Fruit fly (Drosophila melanogaster) whole organism, embryonic: Measurements from ENCODE around the gene Lcp65Ac.
A peak's percentile ranks its signal among the peaks of the same experiment; 100 is the strongest.

Source experiments
- Abd-B ChIP-seq: fragments of 200-800 bp; sonication (Bioruptor generic); optimal IDR thresholded peaks from 2 replicates; lab custom pipeline; 2018; ENCODE audit warnings: missing biosample characterization, mild to moderate bottlenecking, missing genetic modification characterization, moderate library complexity
- Atf6 ChIP-seq: fragments of 200-800 bp; sonication (Bioruptor generic); IDR thresholded peaks from 2 replicates; pipeline ENCODE4 v1.3.6; 2022; ENCODE audit warnings: missing biosample characterization, missing genetic modification characterization
- B-H2 ChIP-seq: fragments of 200-800 bp; sonication (Bioruptor generic); optimal IDR thresholded peaks from 2 replicates; lab custom pipeline; 2018; ENCODE audit warnings: missing biosample characterization, mild to moderate bottlenecking, missing genetic modification characterization
- Blimp-1 ChIP-seq: fragments of 200-800 bp; sonication (Bioruptor generic); optimal IDR thresholded peaks from 3 replicates; lab custom pipeline; 2018; ENCODE audit warnings: missing biosample characterization, missing genetic modification characterization, mild to moderate bottlenecking, moderate library complexity, missing genetic modification reagents
- CG1024 ChIP-seq: fragments of 200-800 bp; sonication (Bioruptor generic); IDR thresholded peaks from 2 replicates; pipeline ENCODE4 v1.3.6; 2022; ENCODE audit warnings: missing biosample characterization, missing genetic modification characterization
- CG10274 ChIP-seq: fragments of 200-800 bp; sonication (Bioruptor generic); optimal IDR thresholded peaks from 3 replicates; lab custom pipeline; 2017; ENCODE audit warnings: missing biosample characterization, mild to moderate bottlenecking, missing genetic modification characterization
- CG10543 ChIP-seq: fragments of 200-800 bp; sonication (Bioruptor generic); optimal IDR thresholded peaks from 3 replicates; lab custom pipeline; 2017; ENCODE audit warnings: missing biosample characterization, mild to moderate bottlenecking, missing genetic modification characterization, moderate library complexity
- CG12391 ChIP-seq: fragments of 200-800 bp; sonication (Bioruptor generic); optimal IDR thresholded peaks from 3 replicates; lab custom pipeline; 2018; ENCODE audit warnings: missing biosample characterization, mild to moderate bottlenecking, missing genetic modification characterization, moderate library complexity
- CG14014 ChIP-seq: fragments of 200-800 bp; sonication (Bioruptor generic); IDR thresholded peaks from 2 replicates; pipeline ENCODE4 v1.3.6; 2022; ENCODE audit warnings: missing biosample characterization, missing genetic modification characterization
- CG1603 ChIP-seq: fragments of 200-800 bp; sonication (Bioruptor generic); optimal IDR thresholded peaks from 2 replicates; lab custom pipeline; 2019; ENCODE audit warnings: missing biosample characterization, mild to moderate bottlenecking, missing genetic modification characterization, moderate library complexity
- CG17328 ChIP-seq: fragments of 200-800 bp; sonication (Bioruptor generic); IDR thresholded peaks from 2 replicates; pipeline ENCODE4 v1.3.6; 2022; ENCODE audit warnings: missing biosample characterization, missing genetic modification characterization
- CG1832 ChIP-seq: fragments of 200-800 bp; sonication (Bioruptor generic); optimal IDR thresholded peaks from 2 replicates; lab custom pipeline; 2017; ENCODE audit warnings: missing biosample characterization, mild to moderate bottlenecking, missing genetic modification characterization, inconsistent platforms
- CG2199 ChIP-seq: fragments of 200-800 bp; sonication (Bioruptor generic); IDR thresholded peaks from 3 replicates; pipeline ENCODE4 v1.3.6; 2022; ENCODE audit warnings: missing biosample characterization, missing genetic modification characterization
- CG4617 ChIP-seq: fragments of 200-800 bp; sonication (Bioruptor generic); optimal IDR thresholded peaks from 3 replicates; lab custom pipeline; 2016; ENCODE audit warnings: missing biosample characterization, missing genetic modification characterization, borderline replicate concordance
- CG4820 ChIP-seq: fragments of 200-800 bp; sonication (Bioruptor generic); optimal IDR thresholded peaks from 3 replicates; lab custom pipeline; 2016; ENCODE audit warnings: missing biosample characterization, missing genetic modification characterization
- CG8281 ChIP-seq: fragments of 200-800 bp; sonication (Bioruptor generic); optimal IDR thresholded peaks from 2 replicates; lab custom pipeline; 2018; ENCODE audit warnings: missing biosample characterization, mild to moderate bottlenecking, missing genetic modification characterization, moderate library complexity
- CG9727 ChIP-seq: fragments of 200-800 bp; sonication (Bioruptor generic); optimal IDR thresholded peaks from 3 replicates; lab custom pipeline; 2017; ENCODE audit warnings: missing biosample characterization, mild to moderate bottlenecking, missing genetic modification characterization
- Dip2 ChIP-seq: fragments of 200-800 bp; sonication (Bioruptor generic); IDR thresholded peaks from 2 replicates; pipeline ENCODE4 v1.3.6; 2022; ENCODE audit warnings: missing biosample characterization, missing genetic modification characterization
- Dip3 ChIP-seq: fragments of 200-800 bp; sonication (Bioruptor generic); optimal IDR thresholded peaks from 3 replicates; lab custom pipeline; 2016; ENCODE audit warnings: missing biosample characterization, missing genetic modification characterization
- Doc2 ChIP-seq: fragments of 200-800 bp; sonication (Bioruptor generic); IDR thresholded peaks from 2 replicates; pipeline ENCODE4 v1.3.6; 2022; ENCODE audit warnings: missing biosample characterization, missing genetic modification characterization
- Eip74EF ChIP-seq, 2 experiments: fragments of 200-800 bp in 1 of 2; fragments of >200 bp in 1 of 2; sonication (Bioruptor generic) in 1 of 2; optimal IDR thresholded peaks; 2 replicates each; lab custom pipeline; 2017 to 2019; ENCODE audit warnings: missing biosample characterization in 2 of 2, missing genetic modification characterization in 2 of 2, mild to moderate bottlenecking in 1 of 2, moderate library complexity in 1 of 2
- GATAe ChIP-seq: fragments of 200-800 bp; sonication (Bioruptor generic); conservative IDR thresholded peaks from 2 replicates; pipeline ENCODE4 v1.3.6; 2022; ENCODE audit warnings: missing biosample characterization, missing genetic modification characterization
- Gug ChIP-seq: fragments of 200-800 bp; sonication (Bioruptor generic); IDR thresholded peaks from 4 replicates; pipeline ENCODE4 v1.3.6; 2022; ENCODE audit warnings: missing biosample characterization, missing genetic modification characterization
- HLH4C ChIP-seq: fragments of 200-800 bp; sonication (Bioruptor generic); IDR thresholded peaks from 3 replicates; pipeline ENCODE4 v1.3.6; 2022; ENCODE audit warnings: missing biosample characterization, missing genetic modification characterization; ENCODE audit not compliant: partially characterized antibody
- Max ChIP-seq: fragments of 200-800 bp; sonication (Bioruptor generic); optimal IDR thresholded peaks from 2 replicates; lab custom pipeline; 2016; ENCODE audit warnings: missing biosample characterization, mild to moderate bottlenecking, missing genetic modification characterization
- Meics ChIP-seq: fragments of 200-800 bp; sonication (Bioruptor generic); optimal IDR thresholded peaks from 2 replicates; lab custom pipeline; 2017; ENCODE audit warnings: missing biosample characterization, mild to moderate bottlenecking, missing genetic modification characterization
- NC2α ChIP-seq: fragments of 200-800 bp; sonication (Bioruptor generic); optimal IDR thresholded peaks from 2 replicates; lab custom pipeline; 2016; ENCODE audit warnings: missing biosample characterization, missing genetic modification characterization
- Nf-YA ChIP-seq: fragments of 200-800 bp; sonication (Bioruptor generic); IDR thresholded peaks from 2 replicates; pipeline ENCODE4 v1.3.6; 2022; ENCODE audit warnings: missing biosample characterization, missing genetic modification characterization
- Ptx1 ChIP-seq: fragments of 200-800 bp; sonication (Bioruptor generic); IDR thresholded peaks from 2 replicates; pipeline ENCODE4 v1.3.6; 2022; ENCODE audit warnings: missing biosample characterization, missing genetic modification characterization
- Rfx ChIP-seq: fragments of 200-800 bp; sonication (Bioruptor generic); IDR thresholded peaks from 2 replicates; pipeline ENCODE4 v1.3.6; 2022; ENCODE audit warnings: missing biosample characterization, missing genetic modification characterization
- Ssrp ChIP-seq: fragments of 200-800 bp; sonication (Bioruptor generic); optimal IDR thresholded peaks from 2 replicates; lab custom pipeline; 2018; ENCODE audit warnings: missing biosample characterization, mild to moderate bottlenecking, missing genetic modification characterization, moderate library complexity
- Stat92E ChIP-seq, 3 experiments: fragments of >200 bp in 2 of 3; fragments of 200-800 bp in 1 of 3; sonication (Bioruptor generic) in 1 of 3; optimal IDR thresholded peaks; 2 replicates each; lab custom pipeline; 2017 to 2019; ENCODE audit warnings: missing biosample characterization in 3 of 3, missing genetic modification characterization in 3 of 3, mild to moderate bottlenecking in 1 of 3, moderate library complexity in 1 of 3
- YL-1 ChIP-seq: fragments of 200-800 bp; sonication (Bioruptor generic); optimal IDR thresholded peaks from 3 replicates; lab custom pipeline; 2017; ENCODE audit warnings: missing biosample characterization, mild to moderate bottlenecking, missing genetic modification characterization
- bigmax ChIP-seq: fragments of 200-800 bp; sonication (Bioruptor generic); optimal IDR thresholded peaks from 2 replicates; lab custom pipeline; 2018; ENCODE audit warnings: missing biosample characterization, mild to moderate bottlenecking, missing genetic modification characterization
- crc ChIP-seq: fragments of 200-800 bp; sonication (Bioruptor generic); optimal IDR thresholded peaks from 2 replicates; lab custom pipeline; 2016; ENCODE audit warnings: missing biosample characterization, missing genetic modification characterization
- dysf ChIP-seq: fragments of 200-800 bp; sonication (Bioruptor generic); IDR thresholded peaks from 3 replicates; pipeline ENCODE4 v1.3.6; 2022; ENCODE audit warnings: missing biosample characterization, missing genetic modification characterization
- eve ChIP-seq, 2 experiments: fragments of >200 bp; optimal IDR thresholded peaks; 2 replicates each; lab custom pipeline; 2017; ENCODE audit warnings: missing biosample characterization in 2 of 2, missing genetic modification characterization in 2 of 2
- ewg ChIP-seq: fragments of 200-800 bp; sonication (Bioruptor generic); optimal IDR thresholded peaks from 3 replicates; lab custom pipeline; 2017; ENCODE audit warnings: mild to moderate bottlenecking, missing biosample characterization, missing genetic modification reagents, missing genetic modification characterization
- fu2 ChIP-seq: fragments of 200-800 bp; sonication (Bioruptor generic); optimal IDR thresholded peaks from 2 replicates; lab custom pipeline; 2016; ENCODE audit warnings: missing biosample characterization, missing genetic modification characterization
- h ChIP-seq: fragments of >200 bp; optimal IDR thresholded peaks from 2 replicates; lab custom pipeline; 2017
- hb ChIP-seq: fragments of 200-800 bp; sonication (Bioruptor generic); IDR thresholded peaks from 3 replicates; pipeline ENCODE4 v1.3.6; 2022; ENCODE audit warnings: missing biosample characterization, missing genetic modification characterization; ENCODE audit not compliant: partially characterized antibody
- hkb ChIP-seq, 2 experiments: fragments of 200-800 bp in 1 of 2; fragments of >200 bp in 1 of 2; sonication (Bioruptor generic) in 1 of 2; IDR thresholded peaks in 1 of 2; optimal IDR thresholded peaks in 1 of 2; 2 replicates each; pipeline versions ENCODE4 v1.3.6 to Lab custom; 2017 to 2022; ENCODE audit warnings: missing biosample characterization in 1 of 2, missing genetic modification characterization in 1 of 2
- jumu ChIP-seq: fragments of 200-800 bp; sonication (Bioruptor generic); optimal IDR thresholded peaks from 3 replicates; lab custom pipeline; 2016; ENCODE audit warnings: missing biosample characterization, missing genetic modification characterization
- mirr ChIP-seq: fragments of 200-800 bp; sonication (Bioruptor generic); optimal IDR thresholded peaks from 3 replicates; lab custom pipeline; 2018; ENCODE audit warnings: missing biosample characterization, mild to moderate bottlenecking, missing genetic modification characterization
- nmo ChIP-seq: fragments of 200-800 bp; sonication (Bioruptor generic); optimal IDR thresholded peaks from 2 replicates; lab custom pipeline; 2018; ENCODE audit warnings: missing biosample characterization, mild to moderate bottlenecking, missing genetic modification characterization, moderate library complexity
- p53 ChIP-seq: fragments of 200-800 bp; sonication (Bioruptor generic); optimal IDR thresholded peaks from 2 replicates; lab custom pipeline; 2016; ENCODE audit warnings: missing biosample characterization, missing genetic modification characterization
- pfk ChIP-seq: fragments of 200-800 bp; sonication (Bioruptor generic); optimal IDR thresholded peaks from 2 replicates; lab custom pipeline; 2018; ENCODE audit warnings: missing biosample characterization, mild to moderate bottlenecking, missing genetic modification characterization, moderate library complexity
- row ChIP-seq: fragments of 200-800 bp; sonication (Bioruptor generic); IDR thresholded peaks from 3 replicates; pipeline ENCODE4 v1.3.6; 2022; ENCODE audit warnings: missing biosample characterization, missing genetic modification characterization
- sim ChIP-seq: fragments of 200-800 bp; sonication (Bioruptor generic); IDR thresholded peaks from 2 replicates; pipeline ENCODE4 v1.3.6; 2022; ENCODE audit warnings: missing biosample characterization, missing genetic modification characterization
- stwl ChIP-seq: fragments of 200-800 bp; sonication (Bioruptor generic); optimal IDR thresholded peaks from 3 replicates; lab custom pipeline; 2018; ENCODE audit warnings: missing biosample characterization, mild to moderate bottlenecking, missing genetic modification characterization, moderate library complexity

Lcp65Ac gene

dm6 chr3L:6181776-6182175 is 37.2 kb downstream of the Lcp65Ac start, which contains the start of gene CG10274 (continued):
- no peak; the same call in 1 of the 2 replicates for TF ChIP-seq GATAe (GFP tag; lab: Robert Waterston, UW)
- peak; percentile 78 for TF ChIP-seq Dip3 (GFP tag; lab: Kevin White, UChicago)
- TF ChIP-seq Eip74EF (GFP tag; optimal IDR thresholded peaks at IDR 0.05; lab: Kevin White, UChicago): no peak
- TF ChIP-seq Rfx (GFP tag; lab: Robert Waterston, UW): peak; percentile 86
- no peak for TF ChIP-seq CG2199
- peak; percentile 71 for TF ChIP-seq fu2 (GFP tag; lab: Kevin White, UChicago)
- peak; percentile 90 for TF ChIP-seq stwl (tag; lab: Kevin White, UChicago)
- no peak for TF ChIP-seq sim (GFP tag; lab: Robert Waterston, UW)
- TF ChIP-seq CG8281 (tag; lab: Kevin White, UChicago): no peak
- TF ChIP-seq Stat92E (GFP tag; optimal IDR thresholded peaks at IDR 0.05; lab: Kevin White, UChicago): peak in 1 of 3 experiments; percentile 39
- peak; percentile 66; the same call in 1 of the 3 replicates for TF ChIP-seq dysf (GFP tag; lab: Robert Waterston, UW)
- peak; percentile 80 for TF ChIP-seq Ssrp
- no peak for TF ChIP-seq Blimp-1
- TF ChIP-seq Gug (GFP tag; lab: Robert Waterston, UW): peak; percentile 65; the same call in 3 of the 4 replicates
- no peak for TF ChIP-seq eve (GFP tag; optimal IDR thresholded peaks at IDR 0.05; lab: Kevin White, UChicago)
- TF ChIP-seq CG10274 (GFP tag; lab: Kevin White, UChicago): peak; percentile 56
- peak; percentile 44 for TF ChIP-seq crc (GFP tag; lab: Kevin White, UChicago)
- TF ChIP-seq CG4617 (GFP tag; lab: Kevin White, UChicago): peak; percentile 84
- TF ChIP-seq ewg (GFP tag; lab: Kevin White, UChicago): peak; percentile 61
- peak; percentile 49; the same call in 1 of the 2 replicates for TF ChIP-seq CG17328 (GFP tag; lab: Robert Waterston, UW)
- no peak for TF ChIP-seq h
- 0 out of 2 replicates have a peak, but pooled peaks have one; percentile 26 for TF ChIP-seq CG1024 (GFP tag; lab: Robert Waterston, UW)
- TF ChIP-seq Nf-YA: no peak
- no peak for TF ChIP-seq CG1832 (GFP tag; lab: Kevin White, UChicago)
- peak; percentile 79 for TF ChIP-seq Abd-B (GFP tag; lab: Kevin White, UChicago)
- TF ChIP-seq Max (GFP tag; lab: Kevin White, UChicago): peak; percentile 74
- TF ChIP-seq jumu (GFP tag; lab: Kevin White, UChicago): peak; percentile 64
- TF ChIP-seq nmo: peak; percentile 91
- no peak for TF ChIP-seq hkb (optimal IDR thresholded peaks at IDR 0.05; lab: Kevin White, UChicago)
- TF ChIP-seq hkb (GFP tag; IDR thresholded peaks at IDR 0.05; lab: Robert Waterston, UW): peak; percentile 37; the same call in 1 of the 2 replicates
- no peak for TF ChIP-seq HLH4C (GFP tag; lab: Robert Waterston, UW)
- TF ChIP-seq Dip2 (GFP tag; lab: Robert Waterston, UW): no peak
- no peak for TF ChIP-seq Doc2 (GFP tag; lab: Robert Waterston, UW)
- no peak for TF ChIP-seq CG1603 (tag; lab: Kevin White, UChicago)
- TF ChIP-seq CG4820 (GFP tag; lab: Kevin White, UChicago): peak; percentile 78
- no peak for TF ChIP-seq B-H2 (GFP tag; lab: Kevin White, UChicago)
- TF ChIP-seq NC2α: peak; percentile 35
- peak; percentile 76 for TF ChIP-seq Ptx1 (GFP tag; lab: Robert Waterston, UW)
- TF ChIP-seq Atf6 (GFP tag; lab: Robert Waterston, UW): peak; percentile 66
- TF ChIP-seq CG9727 (GFP tag; lab: Kevin White, UChicago): peak; percentile 76
- no peak for TF ChIP-seq hb (GFP tag; lab: Robert Waterston, UW)
- TF ChIP-seq CG10543 (GFP tag; lab: Kevin White, UChicago): peak; percentile 72
- TF ChIP-seq YL-1 (GFP tag; lab: Kevin White, UChicago): peak; percentile 65
- TF ChIP-seq pfk (GFP tag; lab: Kevin White, UChicago): no peak
- TF ChIP-seq row: peak; percentile 97
- TF ChIP-seq bigmax (GFP tag; lab: Kevin White, UChicago): no peak
- no peak for TF ChIP-seq mirr (GFP tag; lab: Kevin White, UChicago)
- peak; percentile 89 for TF ChIP-seq CG12391 (tag; lab: Kevin White, UChicago)
- TF ChIP-seq CG14014 (GFP tag; lab: Robert Waterston, UW): peak; percentile 76
- TF ChIP-seq Meics (GFP tag; lab: Kevin White, UChicago): no peak
- TF ChIP-seq p53 (GFP tag; lab: Kevin White, UChicago): no peak
